Worm (Caenorhabditis elegans) whole organism, young adult: Measurements from ENCODE around the gene unc-53.

Experiments used
- B0019.2 ChIP-seq: fragments of 200-800 bp; sonication (Bioruptor generic); conservative IDR thresholded peaks from 2 replicates; pipeline ENCODE4 v1.3.6; 2022; ENCODE audit warnings: missing genetic modification reagents, missing genetic modification characterization, missing compliant biosample characterization
- D2030.7 ChIP-seq: fragments of 200-800 bp; sonication (Bioruptor generic); IDR thresholded peaks from 2 replicates; pipeline ENCODE4 v1.3.6; 2022; ENCODE audit warnings: missing genetic modification reagents, missing genetic modification characterization, missing compliant biosample characterization
- F23B12.7 ChIP-seq: sonication (generic microtip); optimal IDR thresholded peaks from 2 replicates; lab custom pipeline; 2017; ENCODE audit warnings: missing genetic modification characterization, mild to moderate bottlenecking, missing compliant biosample characterization, antibody characterized with exemption, moderate library complexity; ENCODE audit not compliant: insufficient read depth
- F33H1.4 ChIP-seq: fragments of 200-800 bp; sonication (Bioruptor generic); IDR thresholded peaks from 2 replicates; pipeline ENCODE4 v1.3.6; 2022; ENCODE audit warnings: missing genetic modification reagents, missing genetic modification characterization, missing compliant biosample characterization
- F39B2.1 ChIP-seq: fragments of 200-800 bp; sonication (Bioruptor generic); IDR thresholded peaks from 2 replicates; pipeline ENCODE4 v1.3.6; 2022; ENCODE audit warnings: missing genetic modification reagents, missing genetic modification characterization, missing compliant biosample characterization
- F49E8.2 ChIP-seq: sonication (generic microtip); optimal IDR thresholded peaks from 3 replicates; lab custom pipeline; 2017; ENCODE audit warnings: missing genetic modification characterization, mild to moderate bottlenecking, missing compliant biosample characterization, antibody characterized with exemption, moderate library complexity; ENCODE audit not compliant: insufficient read depth
- F55B11.4 ChIP-seq: sonication (generic microtip); optimal IDR thresholded peaks from 2 replicates; lab custom pipeline; 2016; ENCODE audit warnings: missing compliant biosample characterization, missing genetic modification characterization, borderline replicate concordance; ENCODE audit not compliant: insufficient read depth
- F57C9.4 ChIP-seq: sonication (generic microtip); optimal IDR thresholded peaks from 2 replicates; lab custom pipeline; 2017; ENCODE audit warnings: mild to moderate bottlenecking, missing genetic modification characterization, missing compliant biosample characterization
- Y53G8AR.9 ChIP-seq: fragments of 200-800 bp; sonication (Bioruptor generic); conservative IDR thresholded peaks from 2 replicates; pipeline ENCODE4 v1.3.6; 2022; ENCODE audit warnings: missing genetic modification reagents, missing genetic modification characterization, missing compliant biosample characterization
- Y67H2A.10 ChIP-seq: fragments of 200-800 bp; sonication (Bioruptor generic); conservative IDR thresholded peaks from 2 replicates; pipeline ENCODE4 v1.3.6; 2022; ENCODE audit warnings: missing genetic modification reagents, missing genetic modification characterization, missing compliant biosample characterization
- akir-1 ChIP-seq: fragments of 200-800 bp; sonication (Bioruptor generic); optimal IDR thresholded peaks from 2 replicates; lab custom pipeline; 2018; ENCODE audit warnings: mild to moderate bottlenecking, missing genetic modification characterization, moderate library complexity, missing compliant biosample characterization
- aptf-3 ChIP-seq: fragments of 200-800 bp; sonication (Bioruptor generic); IDR thresholded peaks from 2 replicates; pipeline ENCODE4 v1.3.6; 2022; ENCODE audit warnings: missing genetic modification characterization, missing compliant biosample characterization
- atf-7 ChIP-seq: sonication (generic microtip); optimal IDR thresholded peaks from 2 replicates; lab custom pipeline; 2017; ENCODE audit warnings: mild to moderate bottlenecking, missing genetic modification characterization, missing compliant biosample characterization
- bed-1 ChIP-seq: fragments of 200-800 bp; sonication (Bioruptor generic); IDR thresholded peaks from 2 replicates; pipeline ENCODE4 v1.3.6; 2022; ENCODE audit warnings: missing genetic modification reagents, missing genetic modification characterization, missing compliant biosample characterization
- bed-2 ChIP-seq: fragments of 200-800 bp; sonication (Bioruptor generic); IDR thresholded peaks from 2 replicates; pipeline ENCODE4 v1.3.6; 2022; ENCODE audit warnings: missing genetic modification reagents, missing genetic modification characterization, missing compliant biosample characterization
- cebp-1 ChIP-seq, 2 experiments: fragments of 200-800 bp in 1 of 2; sonication (Bioruptor generic) in 1 of 2; sonication (generic microtip) in 1 of 2; IDR thresholded peaks in 1 of 2; optimal IDR thresholded peaks in 1 of 2; 2 replicates each; pipeline versions ENCODE4 v1.3.6 to Lab custom; 2017 to 2022; ENCODE audit warnings: missing compliant biosample characterization in 2 of 2, missing genetic modification characterization in 2 of 2, mild to moderate bottlenecking in 1 of 2, missing genetic modification reagents in 1 of 2, moderate library complexity in 1 of 2
- ceh-79 ChIP-seq: sonication (generic microtip); optimal IDR thresholded peaks from 2 replicates; lab custom pipeline; 2017; ENCODE audit warnings: mild to moderate bottlenecking, missing genetic modification characterization, missing compliant biosample characterization
- ceh-91 ChIP-seq: fragments of 200-800 bp; sonication (Bioruptor generic); IDR thresholded peaks from 2 replicates; pipeline ENCODE4 v1.3.6; 2022; ENCODE audit warnings: missing genetic modification reagents, missing genetic modification characterization, missing compliant biosample characterization
- dox-1 ChIP-seq: fragments of 200-800 bp; sonication (Bioruptor generic); IDR thresholded peaks from 2 replicates; pipeline ENCODE4 v1.3.6; 2022; ENCODE audit warnings: missing genetic modification reagents, missing genetic modification characterization, missing compliant biosample characterization
- dpff-1 ChIP-seq: sonication (generic microtip); optimal IDR thresholded peaks from 2 replicates; lab custom pipeline; 2017; ENCODE audit warnings: mild to moderate bottlenecking, missing genetic modification characterization, missing compliant biosample characterization
- dpl-1 ChIP-seq: fragments of 150-350 bp; optimal IDR thresholded peaks from 2 replicates; lab custom pipeline; 2014; ENCODE audit warnings: missing biosample characterization, missing genetic modification reagents, missing genetic modification characterization
- efl-1 ChIP-seq: fragments of 150-350 bp; optimal IDR thresholded peaks from 2 replicates; lab custom pipeline; 2014; ENCODE audit warnings: missing biosample characterization, missing genetic modification reagents, missing genetic modification characterization
- egl-18 ChIP-seq: fragments of 200-800 bp; sonication (Bioruptor generic); IDR thresholded peaks from 2 replicates; pipeline ENCODE4 v1.3.6; 2022; ENCODE audit warnings: missing genetic modification reagents, missing genetic modification characterization, missing compliant biosample characterization
- egrh-3 ChIP-seq: fragments of 200-800 bp; sonication (Bioruptor generic); IDR thresholded peaks from 2 replicates; pipeline ENCODE4 v1.3.6; 2022; ENCODE audit warnings: missing genetic modification reagents, missing genetic modification characterization, missing compliant biosample characterization
- fkh-3 ChIP-seq: sonication (generic microtip); optimal IDR thresholded peaks from 2 replicates; lab custom pipeline; 2016; ENCODE audit warnings: mild to moderate bottlenecking, missing genetic modification characterization, missing compliant biosample characterization
- hsf-1 ChIP-seq: fragments of 200-800 bp; sonication (Bioruptor generic); IDR thresholded peaks from 2 replicates; pipeline ENCODE4 v1.3.6; 2022; ENCODE audit warnings: missing genetic modification reagents, missing genetic modification characterization, missing compliant biosample characterization
- lag-1 ChIP-seq: fragments of 200-800 bp; sonication (Bioruptor generic); IDR thresholded peaks from 2 replicates; pipeline ENCODE4 v1.3.6; 2022; ENCODE audit warnings: missing genetic modification reagents, missing genetic modification characterization, missing compliant biosample characterization
- lin-26 ChIP-seq: fragments of 200-800 bp; sonication (Bioruptor generic); IDR thresholded peaks from 2 replicates; pipeline ENCODE4 v1.3.6; 2022; ENCODE audit warnings: missing genetic modification reagents, missing genetic modification characterization, missing compliant biosample characterization
- lin-35 ChIP-seq, 3 experiments: fragments of 150-350 bp in 2 of 3; sonication (generic microtip) in 1 of 3; optimal IDR thresholded peaks; 2 replicates each; lab custom pipeline; 2014 to 2018; ENCODE audit warnings: missing biosample characterization in 3 of 3, missing genetic modification characterization in 3 of 3, missing genetic modification reagents in 3 of 3
- lin-54 ChIP-seq: fragments of 200-800 bp; sonication (Bioruptor generic); optimal IDR thresholded peaks from 2 replicates; lab custom pipeline; 2018; ENCODE audit warnings: mild to moderate bottlenecking, missing genetic modification characterization, missing compliant biosample characterization
- lsl-1 ChIP-seq: fragments of 200-800 bp; sonication (Bioruptor generic); optimal IDR thresholded peaks from 2 replicates; lab custom pipeline; 2018; ENCODE audit warnings: mild to moderate bottlenecking, missing genetic modification characterization, moderate library complexity, missing compliant biosample characterization
- madf-6 ChIP-seq: fragments of 200-800 bp; sonication (Bioruptor generic); IDR thresholded peaks from 2 replicates; pipeline ENCODE4 v1.3.6; 2022; ENCODE audit warnings: missing genetic modification reagents, missing genetic modification characterization, missing compliant biosample characterization
- madf-8 ChIP-seq: fragments of 200-800 bp; sonication (Bioruptor generic); conservative IDR thresholded peaks from 2 replicates; pipeline ENCODE4 v1.3.6; 2022; ENCODE audit warnings: missing genetic modification reagents, missing genetic modification characterization, missing compliant biosample characterization
- mcd-1 ChIP-seq: fragments of 200-800 bp; sonication (Bioruptor generic); IDR thresholded peaks from 2 replicates; pipeline ENCODE4 v1.3.6; 2022; ENCODE audit warnings: missing genetic modification reagents, missing genetic modification characterization, missing compliant biosample characterization
- mel-28 ChIP-seq: sonication (generic microtip); optimal IDR thresholded peaks from 2 replicates; lab custom pipeline; 2016; ENCODE audit warnings: borderline replicate concordance, mild to moderate bottlenecking, missing genetic modification characterization, missing compliant biosample characterization
- mes-4 ChIP-seq: sonication (generic microtip); optimal IDR thresholded peaks from 2 replicates; lab custom pipeline; 2016; ENCODE audit warnings: missing genotype, missing genetic modification characterization, missing compliant biosample characterization
- mxl-1 ChIP-seq: sonication (generic microtip); optimal IDR thresholded peaks from 2 replicates; lab custom pipeline; 2016; ENCODE audit warnings: missing genetic modification characterization, missing compliant biosample characterization
- nhr-90 ChIP-seq: sonication (generic microtip); optimal IDR thresholded peaks from 2 replicates; lab custom pipeline; 2016; ENCODE audit warnings: missing genotype, mild to moderate bottlenecking, missing genetic modification characterization, missing compliant biosample characterization
- rcor-1 ChIP-seq: fragments of 200-800 bp; sonication (Bioruptor generic); IDR thresholded peaks from 2 replicates; pipeline ENCODE4 v1.3.6; 2022; ENCODE audit warnings: missing genetic modification reagents, missing genetic modification characterization, missing compliant biosample characterization
- rec-8 ChIP-seq, 2 experiments: sonication (generic microtip); optimal IDR thresholded peaks; 2 replicates each; lab custom pipeline; 2016; ENCODE audit warnings: mild to moderate bottlenecking in 2 of 2, missing genetic modification characterization in 2 of 2, missing genetic modification reagents in 2 of 2, missing genotype in 2 of 2, missing biosample characterization in 1 of 2, missing compliant biosample characterization in 1 of 2, moderate library complexity in 1 of 2
- sea-2 ChIP-seq: fragments of 200-800 bp; sonication (Bioruptor generic); IDR thresholded peaks from 2 replicates; pipeline ENCODE4 v1.3.6; 2022; ENCODE audit warnings: missing genetic modification characterization, missing compliant biosample characterization
- snpc-1.3 ChIP-seq: sonication (generic microtip); optimal IDR thresholded peaks from 2 replicates; lab custom pipeline; 2017; ENCODE audit warnings: missing genetic modification characterization, mild to moderate bottlenecking, missing compliant biosample characterization, antibody characterized with exemption, moderate library complexity, missing genotype, missing genetic modification reagents; ENCODE audit not compliant: insufficient read depth
- snpc-3.4 ChIP-seq: sonication (generic microtip); optimal IDR thresholded peaks from 2 replicates; lab custom pipeline; 2017; ENCODE audit warnings: missing genetic modification characterization, mild to moderate bottlenecking, missing compliant biosample characterization, antibody characterized with exemption, moderate library complexity, missing genotype, missing genetic modification reagents
- tbx-9 ChIP-seq: sonication (generic microtip); optimal IDR thresholded peaks from 2 replicates; lab custom pipeline; 2016; ENCODE audit warnings: borderline replicate concordance, missing genetic modification characterization, inconsistent platforms, missing compliant biosample characterization
- xnd-1 ChIP-seq: sonication (generic microtip); optimal IDR thresholded peaks from 2 replicates; lab custom pipeline; 2016; ENCODE audit warnings: missing genotype, missing genetic modification reagents, missing genetic modification characterization, missing compliant biosample characterization
- ztf-18 ChIP-seq: sonication (generic microtip); optimal IDR thresholded peaks from 2 replicates; lab custom pipeline; 2016; ENCODE audit warnings: missing genotype, mild to moderate bottlenecking, missing genetic modification characterization, missing compliant biosample characterization

Gene unc-53

DNA sequence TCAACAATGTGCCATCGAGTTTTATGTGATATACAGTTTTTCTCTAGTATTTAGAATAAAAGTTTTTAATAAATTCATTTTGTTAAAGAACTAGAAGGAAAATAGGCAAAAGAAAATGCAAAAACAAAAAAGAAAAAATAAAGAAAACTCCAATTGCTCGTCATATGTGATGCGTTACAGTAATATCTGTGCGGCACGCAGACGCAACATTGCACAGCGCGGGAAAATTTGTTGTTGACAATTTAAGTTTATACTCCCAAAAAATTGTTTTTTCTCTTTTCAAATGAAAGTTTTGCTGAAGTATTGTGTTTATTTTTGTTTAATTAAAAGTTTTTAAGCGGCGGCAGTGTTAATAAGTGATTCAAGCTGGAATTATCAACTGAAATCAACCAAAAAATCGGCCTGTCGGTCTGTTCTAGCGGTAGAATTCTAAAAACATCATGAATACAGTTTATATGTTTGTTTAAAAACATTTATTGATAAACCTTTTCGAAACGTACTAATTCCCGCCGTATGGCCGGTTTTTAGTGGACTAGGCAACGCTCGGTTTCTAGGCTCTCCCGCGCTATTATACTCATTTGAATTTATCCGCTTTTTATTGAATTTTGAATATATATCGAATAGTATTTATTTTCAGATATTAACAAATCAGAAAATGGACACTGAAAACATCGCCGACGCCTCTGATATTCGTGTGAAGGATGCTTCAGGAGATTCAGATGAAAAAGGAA is 16.9 kb upstream of the unc-53 start, which contains the start of gene nasp-1:
nasp-1 (plus strand) TSS at position 632 of the 731 bp plus-strand sequence.
- TF ChIP-seq D2030.7 (GFP tag; lab: Robert Waterston, UW) (peak; percentile 81), atf-7 (tag; lab: Kevin White, UChicago) (no peak), snpc-1.3 (peak; percentile 70), egrh-3 (no peak), dpff-1 (no peak), xnd-1 (tag; lab: Kevin White, UChicago) (peak; percentile 30), rec-8 (tag; optimal IDR thresholded peaks at IDR 0.05; lab: Kevin White, UChicago) (no peak), F33H1.4 (GFP tag; lab: Robert Waterston, UW) (peak; percentile 70), rcor-1 (GFP tag; lab: Robert Waterston, UW) (0 out of 2 replicates have a peak, but pooled peaks have one; percentile 6), madf-8 (GFP tag; lab: Robert Waterston, UW) (peak; percentile 79), mcd-1 (GFP tag; lab: Robert Waterston, UW) (no peak), tbx-9 (tag; lab: Kevin White, UChicago) (no peak), F55B11.4 (no peak), lin-26 (GFP tag; lab: Robert Waterston, UW) (peak; percentile 48; the same call in 1 of the 2 replicates), fkh-3 (tag; lab: Kevin White, UChicago) (no peak), madf-6 (GFP tag; lab: Robert Waterston, UW) (peak; percentile 90), mes-4 (tag; lab: Kevin White, UChicago) (no peak), ceh-79 (tag; lab: Kevin White, UChicago) (no peak), F23B12.7 (tag; lab: Kevin White, UChicago) (no peak), F39B2.1 (GFP tag; lab: Robert Waterston, UW) (no peak), bed-2 (GFP tag; lab: Robert Waterston, UW) (no peak), lin-35 (GFP tag; optimal IDR thresholded peaks at IDR 0.05; lab: Kevin White, UChicago) (peak in 1 of 3 experiments; percentile 3), B0019.2 (GFP tag; lab: Robert Waterston, UW) (no peak), F57C9.4 (tag; lab: Kevin White, UChicago) (no peak), efl-1 (peak; percentile 94), bed-1 (no peak), akir-1 (GFP tag; lab: Kevin White, UChicago) (no peak), F49E8.2 (tag; lab: Kevin White, UChicago) (peak; percentile 50), dox-1 (GFP tag; lab: Robert Waterston, UW) (peak; percentile 38; the same call in 1 of the 2 replicates), lag-1 (GFP tag; lab: Robert Waterston, UW) (no peak), Y67H2A.10 (no peak), hsf-1 (GFP tag; lab: Robert Waterston, UW) (peak; percentile 69; the same call in 1 of the 2 replicates), sea-2 (GFP tag; lab: Robert Waterston, UW) (no peak), mxl-1 (tag; lab: Kevin White, UChicago) (no peak), snpc-3.4 (tag; lab: Kevin White, UChicago) (peak; percentile 67), ztf-18 (tag; lab: Kevin White, UChicago) (no peak), mel-28 (tag; lab: Kevin White, UChicago) (no peak), dpl-1 (GFP tag; lab: Kevin White, UChicago) (peak; percentile 83), ceh-91 (peak; percentile 58; the same call in 1 of the 2 replicates), cebp-1 (GFP tag; IDR thresholded peaks at IDR 0.05; lab: Robert Waterston, UW) (no peak), cebp-1 (tag; optimal IDR thresholded peaks at IDR 0.05; lab: Kevin White, UChicago) (peak; percentile 19), aptf-3 (GFP tag; lab: Robert Waterston, UW) (no peak), lin-54 (GFP tag; lab: Kevin White, UChicago) (no peak), egl-18 (GFP tag; lab: Robert Waterston, UW) (no peak), lsl-1 (GFP tag; lab: Kevin White, UChicago) (peak; percentile 91), Y53G8AR.9 (no peak), nhr-90 (tag; lab: Kevin White, UChicago) (no peak)
